Fruit fly (Drosophila melanogaster) whole organism, pupa: ENCODE data around the gene lok.

ENCODE experiments used
- CG10348 ChIP-seq: fragments of 200-800 bp; sonication (Bioruptor generic); IDR thresholded peaks from 2 replicates; pipeline ENCODE4 v1.3.6; 2022; ENCODE audit warnings: missing biosample characterization, missing genetic modification characterization
- CG13204 ChIP-seq: fragments of 200-800 bp; sonication (Bioruptor generic); optimal IDR thresholded peaks from 2 replicates; lab custom pipeline; 2018; ENCODE audit warnings: missing biosample characterization, mild to moderate bottlenecking, missing genetic modification characterization, moderate library complexity
- CG15710 ChIP-seq: fragments of 200-800 bp; sonication (Bioruptor generic); optimal IDR thresholded peaks from 2 replicates; lab custom pipeline; 2018; ENCODE audit warnings: missing biosample characterization, mild to moderate bottlenecking, missing genetic modification characterization, moderate library complexity
- CG34367 ChIP-seq: fragments of 200-800 bp; sonication (Bioruptor generic); optimal IDR thresholded peaks from 2 replicates; lab custom pipeline; 2018; ENCODE audit warnings: missing biosample characterization, mild to moderate bottlenecking, missing genetic modification characterization
- CG4496 ChIP-seq: fragments of 200-800 bp; sonication (Bioruptor generic); IDR thresholded peaks from 3 replicates; pipeline ENCODE4 v1.3.6; 2022; ENCODE audit warnings: missing biosample characterization, missing genetic modification characterization
- CG8159 ChIP-seq: fragments of 200-800 bp; sonication (Bioruptor generic); optimal IDR thresholded peaks from 3 replicates; lab custom pipeline; 2018; ENCODE audit warnings: missing biosample characterization, mild to moderate bottlenecking, missing genetic modification characterization, moderate library complexity
- EcR ChIP-seq: fragments of 200-800 bp; sonication (Bioruptor generic); optimal IDR thresholded peaks from 3 replicates; lab custom pipeline; 2019; ENCODE audit warnings: missing biosample characterization, missing genetic modification characterization, mild to moderate bottlenecking, moderate library complexity, missing genetic modification reagents
- Ets98B ChIP-seq: fragments of 200-800 bp; sonication (Bioruptor generic); IDR thresholded peaks from 2 replicates; pipeline ENCODE4 v1.3.6; 2022; ENCODE audit warnings: missing biosample characterization, missing genetic modification characterization
- Pif1B ChIP-seq: fragments of 200-800 bp; sonication (Bioruptor generic); optimal IDR thresholded peaks from 3 replicates; lab custom pipeline; 2016; ENCODE audit warnings: missing biosample characterization, missing genetic modification characterization
- fd96Ca ChIP-seq: fragments of 200-800 bp; sonication (Bioruptor generic); IDR thresholded peaks from 3 replicates; pipeline ENCODE4 v1.3.6; 2022; ENCODE audit warnings: missing biosample characterization, missing genetic modification characterization
- rn ChIP-seq: fragments of 200-800 bp; sonication (Bioruptor generic); IDR thresholded peaks from 2 replicates; pipeline ENCODE4 v1.3.6; 2022; ENCODE audit warnings: missing biosample characterization, missing genetic modification characterization

- no peak for TF ChIP-seq rn (GFP tag; lab: Robert Waterston, UW)
- no peak for TF ChIP-seq EcR (GFP tag; lab: Kevin White, UChicago)
- no peak for TF ChIP-seq CG10348 (GFP tag; lab: Robert Waterston, UW)
- TF ChIP-seq CG13204 (GFP tag; lab: Kevin White, UChicago), result no peak
- no peak for TF ChIP-seq CG34367 (tag; lab: Kevin White, UChicago)
- no peak for TF ChIP-seq Ets98B (GFP tag; lab: Robert Waterston, UW)
- TF ChIP-seq CG8159 (tag; lab: Kevin White, UChicago), result no peak
- no peak for TF ChIP-seq CG4496 (GFP tag; lab: Robert Waterston, UW)
- no peak for TF ChIP-seq fd96Ca (GFP tag; lab: Robert Waterston, UW)
- no peak for TF ChIP-seq Pif1B
- no peak for TF ChIP-seq CG15710 (tag; lab: Kevin White, UChicago)
Observed at dm6 chr2L:20074388-20074787, 13.2 kb downstream of the lok start.
